Worm (Caenorhabditis elegans) whole organism, young adult: Measurements from ENCODE around the gene cal-8.

Experiments used
- ama-1 ChIP-seq, 3 experiments: fragments of 150-350 bp in 1 of 3; sonication (generic microtip) in 2 of 3; optimal IDR thresholded peaks; 2 replicates each; lab custom pipeline; 2014 to 2018; ENCODE audit warnings: missing biosample characterization in 2 of 3, missing genetic modification characterization in 2 of 3, missing genetic modification reagents in 2 of 3
- attf-3 ChIP-seq: fragments of 200-800 bp; sonication (Bioruptor generic); conservative IDR thresholded peaks from 2 replicates; pipeline ENCODE4 v1.3.6; 2022; ENCODE audit warnings: missing genetic modification reagents, missing genetic modification characterization, missing compliant biosample characterization
- bed-2 ChIP-seq: fragments of 200-800 bp; sonication (Bioruptor generic); IDR thresholded peaks from 2 replicates; pipeline ENCODE4 v1.3.6; 2022; ENCODE audit warnings: missing genetic modification reagents, missing genetic modification characterization, missing compliant biosample characterization
- ceh-91 ChIP-seq: fragments of 200-800 bp; sonication (Bioruptor generic); IDR thresholded peaks from 2 replicates; pipeline ENCODE4 v1.3.6; 2022; ENCODE audit warnings: missing genetic modification reagents, missing genetic modification characterization, missing compliant biosample characterization
- die-1 ChIP-seq: sonication (generic microtip); optimal IDR thresholded peaks from 2 replicates; lab custom pipeline; 2016; ENCODE audit warnings: missing genotype, mild to moderate bottlenecking, missing genetic modification characterization, missing compliant biosample characterization
- him-1 ChIP-seq: sonication (generic microtip); optimal IDR thresholded peaks from 2 replicates; lab custom pipeline; 2016; ENCODE audit warnings: missing genotype, missing genetic modification reagents, missing genetic modification characterization, missing compliant biosample characterization
- hsf-1 ChIP-seq: fragments of 200-800 bp; sonication (Bioruptor generic); IDR thresholded peaks from 2 replicates; pipeline ENCODE4 v1.3.6; 2022; ENCODE audit warnings: missing genetic modification reagents, missing genetic modification characterization, missing compliant biosample characterization
- let-526 ChIP-seq: fragments of 200-800 bp; sonication (Bioruptor generic); IDR thresholded peaks from 2 replicates; pipeline ENCODE4 v1.3.6; 2022; ENCODE audit warnings: missing genetic modification reagents, missing genetic modification characterization, missing compliant biosample characterization
- nfya-1 ChIP-seq: sonication (generic microtip); optimal IDR thresholded peaks from 2 replicates; lab custom pipeline; 2017; ENCODE audit warnings: antibody characterized with exemption, missing compliant biosample characterization, missing genetic modification characterization, borderline replicate concordance; ENCODE audit not compliant: insufficient read depth
- nfyb-1 ChIP-seq: fragments of 200-800 bp; sonication (Bioruptor generic); IDR thresholded peaks from 2 replicates; pipeline ENCODE4 v1.3.6; 2022; ENCODE audit warnings: missing genetic modification reagents, missing genetic modification characterization, missing compliant biosample characterization
- snpc-4 ChIP-seq, 5 experiments: fragments of 150-350 bp in 1 of 5; sonication (generic microtip) in 4 of 5; optimal IDR thresholded peaks; 2 replicates each; lab custom pipeline; 2014 to 2018; ENCODE audit warnings: missing genetic modification characterization in 5 of 5, missing biosample characterization in 3 of 5, antibody characterized with exemption in 2 of 5, mild to moderate bottlenecking in 2 of 5, missing compliant biosample characterization in 2 of 5, missing genotype in 2 of 5, moderate library complexity in 2 of 5, missing genetic modification reagents in 1 of 5
- unc-62 ChIP-seq: fragments of 150-350 bp; optimal IDR thresholded peaks from 2 replicates; lab custom pipeline; 2014; ENCODE audit warnings: missing biosample characterization, missing genetic modification reagents, missing genetic modification characterization

- TF ChIP-seq snpc-4 (GFP tag; optimal IDR thresholded peaks at IDR 0.05; lab: Kevin White, UChicago) = no peak
- no peak for TF ChIP-seq snpc-4 (tag; optimal IDR thresholded peaks at IDR 0.05; lab: Kevin White, UChicago)
- no peak for TF ChIP-seq ceh-91 (GFP tag; lab: Robert Waterston, UW)
- TF ChIP-seq bed-2 = no peak
- no peak for TF ChIP-seq unc-62 (GFP tag; lab: Kevin White, UChicago)
- no peak for TF ChIP-seq nfyb-1 (GFP tag; lab: Robert Waterston, UW)
- TF ChIP-seq him-1 (tag; lab: Kevin White, UChicago) = no peak
- no peak for TF ChIP-seq nfya-1 (tag; lab: Kevin White, UChicago)
- TF ChIP-seq let-526 (GFP tag; lab: Robert Waterston, UW) = no peak
- no peak for TF ChIP-seq die-1 (tag; lab: Kevin White, UChicago)
- TF ChIP-seq ama-1 (optimal IDR thresholded peaks at IDR 0.05; lab: Kevin White, UChicago) = no peak
- no peak for TF ChIP-seq ama-1 (GFP tag; optimal IDR thresholded peaks at IDR 0.05; lab: Kevin White, UChicago)
- no peak for TF ChIP-seq attf-3
- no peak for TF ChIP-seq hsf-1
Observed at ce11 chrII:5505820-5506287, 24.0 kb upstream of the cal-8 start, which contains the start of gene npp-24.
